Fruit fly (Drosophila melanogaster) whole organism, wandering third instar larva: Measurements from ENCODE around the gene CG33689.

Experiments used
- Dfd ChIP-seq: fragments of >200 bp; optimal IDR thresholded peaks from 2 replicates; lab custom pipeline; 2017; ENCODE audit warnings: missing biosample characterization, missing genetic modification characterization
- Hr78 ChIP-seq: fragments of >200 bp; optimal IDR thresholded peaks from 2 replicates; lab custom pipeline; 2017; ENCODE audit warnings: missing biosample characterization, missing genetic modification characterization
- Myc ChIP-seq: fragments of >200 bp; optimal IDR thresholded peaks from 2 replicates; lab custom pipeline; 2017
- OdsH ChIP-seq: fragments of 200-800 bp; sonication (Bioruptor generic); optimal IDR thresholded peaks from 2 replicates; lab custom pipeline; 2016; ENCODE audit warnings: missing biosample characterization, mild to moderate bottlenecking, missing genetic modification characterization
- br ChIP-seq: fragments of 200-800 bp; sonication (Bioruptor generic); optimal IDR thresholded peaks from 2 replicates; lab custom pipeline; 2016; ENCODE audit warnings: missing biosample characterization, missing genetic modification characterization
- h ChIP-seq: fragments of 200-800 bp; sonication (Bioruptor generic); optimal IDR thresholded peaks from 3 replicates; lab custom pipeline; 2016; ENCODE audit warnings: missing biosample characterization, mild to moderate bottlenecking, missing genetic modification characterization
- pan ChIP-seq: fragments of >200 bp; optimal IDR thresholded peaks from 2 replicates; lab custom pipeline; 2017
- psq ChIP-seq: fragments of 200-800 bp; sonication (Bioruptor generic); optimal IDR thresholded peaks from 3 replicates; lab custom pipeline; 2017; ENCODE audit warnings: missing biosample characterization, mild to moderate bottlenecking, missing genetic modification characterization, moderate library complexity
- usp ChIP-seq: fragments of >200 bp; optimal IDR thresholded peaks from 2 replicates; lab custom pipeline; 2017; ENCODE audit warnings: missing biosample characterization, missing genetic modification characterization

DNA sequence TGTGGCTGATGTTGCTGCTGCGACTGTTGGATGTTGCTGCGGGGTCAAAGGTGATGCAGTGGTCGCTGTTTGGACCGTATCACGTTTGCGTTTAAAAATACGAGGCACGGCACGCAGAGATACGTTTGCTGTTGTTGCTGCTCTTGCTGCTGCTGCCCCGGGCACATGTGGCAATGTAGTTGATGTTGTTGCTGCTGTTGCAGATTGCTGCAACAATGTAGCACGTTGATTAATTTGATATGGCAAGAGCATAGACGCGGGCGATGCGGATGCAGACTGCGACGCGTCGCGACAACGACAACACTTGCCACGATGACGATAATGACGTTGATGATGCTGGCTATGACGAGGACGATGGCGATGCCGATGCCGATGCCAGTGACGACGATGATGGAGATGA, 13.2 kb downstream of the CG33689 start:
- TF ChIP-seq OdsH (GFP tag; lab: Kevin White, UChicago), result no peak
- TF ChIP-seq psq, result no peak
- TF ChIP-seq Myc (lab: Kevin White, UChicago), result no peak
- no peak for TF ChIP-seq Hr78
- no peak for TF ChIP-seq h (GFP tag; lab: Kevin White, UChicago)
- TF ChIP-seq Dfd (GFP tag; lab: Kevin White, UChicago), result no peak
- TF ChIP-seq br (GFP tag; lab: Kevin White, UChicago), result no peak
- TF ChIP-seq usp (GFP tag; lab: Kevin White, UChicago), result no peak
- no peak for TF ChIP-seq pan
